Worm (Caenorhabditis elegans) whole organism, L1 larva: ENCODE results near the gene F09E5.16.

Experiments used
- C34B4.2 ChIP-seq: sonication (generic microtip); optimal IDR thresholded peaks from 2 replicates; lab custom pipeline; 2017; ENCODE audit warnings: mild to moderate bottlenecking, missing genetic modification characterization, missing compliant biosample characterization
- aha-1 ChIP-seq: fragments of 150-350 bp; optimal IDR thresholded peaks from 2 replicates; lab custom pipeline; 2014; ENCODE audit warnings: missing biosample characterization, missing genetic modification characterization
- aly-2 ChIP-seq: fragments of 150-350 bp; optimal IDR thresholded peaks from 2 replicates; lab custom pipeline; 2014; ENCODE audit warnings: missing biosample characterization, missing genetic modification characterization
- ceh-63 ChIP-seq: fragments of 200-800 bp; sonication (Bioruptor generic); optimal IDR thresholded peaks from 2 replicates; lab custom pipeline; 2018; ENCODE audit warnings: mild to moderate bottlenecking, missing genetic modification characterization, missing compliant biosample characterization
- ceh-8 ChIP-seq: fragments of 200-800 bp; sonication (Bioruptor generic); optimal IDR thresholded peaks from 2 replicates; lab custom pipeline; 2018; ENCODE audit warnings: mild to moderate bottlenecking, missing genetic modification characterization, moderate library complexity, missing compliant biosample characterization
- ceh-82 ChIP-seq, 3 experiments: fragments of 150-350 bp in 1 of 3; sonication (generic microtip) in 2 of 3; optimal IDR thresholded peaks; 2 replicates each; lab custom pipeline; 2014 to 2017; ENCODE audit warnings: missing biosample characterization in 3 of 3, missing genetic modification characterization in 3 of 3
- ceh-88 ChIP-seq: fragments of 200-800 bp; sonication (Bioruptor generic); IDR thresholded peaks from 2 replicates; pipeline ENCODE4 v1.3.6; 2022; ENCODE audit warnings: missing genetic modification characterization, missing compliant biosample characterization
- ces-1 ChIP-seq: fragments of 150-350 bp; optimal IDR thresholded peaks from 2 replicates; lab custom pipeline; 2014; ENCODE audit warnings: missing biosample characterization, missing genetic modification reagents, missing genetic modification characterization
- dsc-1 ChIP-seq: sonication (generic microtip); optimal IDR thresholded peaks from 2 replicates; lab custom pipeline; 2016; ENCODE audit warnings: mild to moderate bottlenecking, missing genetic modification characterization, missing compliant biosample characterization
- efl-1 ChIP-seq, 4 experiments: fragments of 150-350 bp; optimal IDR thresholded peaks in 3 of 4; peaks in 1 of 4; 1 replicate in 1 of 4; 2 replicates in 3 of 4; lab custom pipeline; 2014; ENCODE audit warnings: missing biosample characterization in 2 of 4, missing genetic modification characterization in 2 of 4, missing genetic modification reagents in 2 of 4
- efl-3 ChIP-seq: fragments of 200-800 bp; sonication (Bioruptor generic); optimal IDR thresholded peaks from 2 replicates; lab custom pipeline; 2018; ENCODE audit warnings: mild to moderate bottlenecking, missing genetic modification characterization, missing compliant biosample characterization
- egl-13 ChIP-seq: sonication (generic microtip); optimal IDR thresholded peaks from 2 replicates; lab custom pipeline; 2016; ENCODE audit warnings: missing genotype, missing genetic modification reagents, missing genetic modification characterization, missing compliant biosample characterization
- egl-27 ChIP-seq, 2 experiments: fragments of 150-350 bp in 1 of 2; sonication (generic microtip); optimal IDR thresholded peaks; 3 replicates each; lab custom pipeline; 2017 to 2018; ENCODE audit warnings: missing biosample characterization in 2 of 2, missing genetic modification characterization in 2 of 2, missing genetic modification reagents in 2 of 2
- elt-2 ChIP-seq: sonication (generic microtip); optimal IDR thresholded peaks from 2 replicates; lab custom pipeline; 2016; ENCODE audit warnings: missing genetic modification characterization, mild to moderate bottlenecking, inconsistent platforms, missing compliant biosample characterization, missing genetic modification reagents
- elt-3 ChIP-seq, 6 experiments: fragments of 150-350 bp in 1 of 6; sonication (generic microtip); optimal IDR thresholded peaks; 2 replicates each; lab custom pipeline; 2017 to 2018; ENCODE audit warnings: missing biosample characterization in 6 of 6, missing genetic modification characterization in 6 of 6, inconsistent platforms in 1 of 6
- ets-5 ChIP-seq: fragments of 200-800 bp; sonication (Bioruptor generic); IDR thresholded peaks from 2 replicates; pipeline ENCODE4 v1.3.6; 2022; ENCODE audit warnings: missing genetic modification characterization, missing compliant biosample characterization
- fkh-10 ChIP-seq: sonication (generic microtip); optimal IDR thresholded peaks from 2 replicates; lab custom pipeline; 2017; ENCODE audit warnings: missing biosample characterization, missing genetic modification reagents, missing genetic modification characterization
- fkh-4 ChIP-seq: sonication (generic microtip); optimal IDR thresholded peaks from 2 replicates; lab custom pipeline; 2016; ENCODE audit warnings: missing compliant biosample characterization, missing genetic modification characterization, borderline replicate concordance
- fos-1 ChIP-seq: fragments of 150-350 bp; optimal IDR thresholded peaks from 2 replicates; lab custom pipeline; 2014; ENCODE audit warnings: missing biosample characterization, missing genetic modification characterization
- irx-1 ChIP-seq: sonication (generic microtip); optimal IDR thresholded peaks from 2 replicates; lab custom pipeline; 2016; ENCODE audit warnings: missing genetic modification characterization, missing compliant biosample characterization
- lin-13 ChIP-seq: fragments of 150-350 bp; optimal IDR thresholded peaks from 2 replicates; lab custom pipeline; 2014; ENCODE audit warnings: missing biosample characterization, missing genetic modification reagents, missing genetic modification characterization
- lin-35 ChIP-seq, 2 experiments: fragments of 150-350 bp; optimal IDR thresholded peaks; 2 replicates each; lab custom pipeline; 2014; ENCODE audit warnings: missing biosample characterization in 2 of 2, missing genetic modification characterization in 2 of 2, missing genetic modification reagents in 2 of 2
- lir-3 ChIP-seq: sonication (generic microtip); optimal IDR thresholded peaks from 2 replicates; lab custom pipeline; 2016; ENCODE audit warnings: mild to moderate bottlenecking, missing genetic modification characterization, moderate library complexity, missing compliant biosample characterization; ENCODE audit not compliant: poor library complexity
- lsy-2 ChIP-seq, 2 experiments: fragments of 150-350 bp; optimal IDR thresholded peaks; 2 replicates each; lab custom pipeline; 2014; ENCODE audit warnings: missing biosample characterization in 2 of 2, missing genetic modification characterization in 2 of 2
- mep-1 ChIP-seq: fragments of 150-350 bp; optimal IDR thresholded peaks from 2 replicates; lab custom pipeline; 2014; ENCODE audit warnings: missing biosample characterization, missing genetic modification characterization
- nhr-12 ChIP-seq: sonication (generic microtip); optimal IDR thresholded peaks from 2 replicates; lab custom pipeline; 2017; ENCODE audit warnings: missing biosample characterization, missing genetic modification characterization
- nhr-19 ChIP-seq: fragments of 200-800 bp; sonication (Bioruptor generic); conservative IDR thresholded peaks from 2 replicates; pipeline ENCODE4 v1.3.6; 2022; ENCODE audit warnings: missing genetic modification characterization, missing compliant biosample characterization
- nhr-237 ChIP-seq: fragments of 150-350 bp; optimal IDR thresholded peaks from 2 replicates; lab custom pipeline; 2014; ENCODE audit warnings: missing biosample characterization, missing genetic modification characterization
- nhr-28 ChIP-seq: fragments of 150-350 bp; optimal IDR thresholded peaks from 2 replicates; lab custom pipeline; 2014; ENCODE audit warnings: missing biosample characterization, missing genetic modification characterization
- nhr-71 ChIP-seq: sonication (generic microtip); optimal IDR thresholded peaks from 2 replicates; lab custom pipeline; 2016; ENCODE audit warnings: mild to moderate bottlenecking, missing genetic modification characterization, moderate library complexity, missing compliant biosample characterization
- nhr-76 ChIP-seq: sonication (generic microtip); optimal IDR thresholded peaks from 2 replicates; lab custom pipeline; 2017; ENCODE audit warnings: missing biosample characterization, missing genetic modification characterization
- nhr-77 ChIP-seq: fragments of 150-350 bp; optimal IDR thresholded peaks from 2 replicates; lab custom pipeline; 2014; ENCODE audit warnings: missing biosample characterization, missing genetic modification characterization
- nhr-90 ChIP-seq: sonication (generic microtip); optimal IDR thresholded peaks from 2 replicates; lab custom pipeline; 2016; ENCODE audit warnings: mild to moderate bottlenecking, missing genetic modification characterization, missing compliant biosample characterization; ENCODE audit not compliant: poor library complexity
- skn-1 ChIP-seq: fragments of 150-350 bp; optimal IDR thresholded peaks from 2 replicates; lab custom pipeline; 2014; ENCODE audit warnings: missing biosample characterization, missing genetic modification characterization
- snpc-4 ChIP-seq: fragments of 150-350 bp; optimal IDR thresholded peaks from 2 replicates; lab custom pipeline; 2014; ENCODE audit warnings: missing biosample characterization, missing genetic modification characterization
- sup-37 ChIP-seq: fragments of 200-800 bp; sonication (Bioruptor generic); optimal IDR thresholded peaks from 2 replicates; lab custom pipeline; 2018; ENCODE audit warnings: mild to moderate bottlenecking, missing genetic modification characterization, missing compliant biosample characterization
- tbx-2 ChIP-seq: sonication (generic microtip); optimal IDR thresholded peaks from 2 replicates; lab custom pipeline; 2016; ENCODE audit warnings: missing genetic modification characterization, missing compliant biosample characterization
- tlp-1 ChIP-seq: fragments of 150-350 bp; optimal IDR thresholded peaks from 2 replicates; lab custom pipeline; 2014; ENCODE audit warnings: missing biosample characterization, missing genetic modification characterization
- unc-130 ChIP-seq: fragments of 150-350 bp; optimal IDR thresholded peaks from 2 replicates; lab custom pipeline; 2017; ENCODE audit warnings: missing biosample characterization, missing genetic modification characterization, inconsistent platforms
- unc-30 ChIP-seq: sonication (generic microtip); optimal IDR thresholded peaks from 2 replicates; lab custom pipeline; 2017; ENCODE audit warnings: missing biosample characterization, missing genetic modification characterization
- unc-62 ChIP-seq: fragments of 150-350 bp; optimal IDR thresholded peaks from 2 replicates; lab custom pipeline; 2014; ENCODE audit warnings: missing biosample characterization, missing genetic modification reagents, missing genetic modification characterization
- unc-86 ChIP-seq: sonication (generic microtip); optimal IDR thresholded peaks from 2 replicates; lab custom pipeline; 2016; ENCODE audit warnings: missing genetic modification characterization, missing compliant biosample characterization
- unc-98 ChIP-seq: fragments of 200-800 bp; sonication (Bioruptor generic); IDR thresholded peaks from 2 replicates; pipeline ENCODE4 v1.3.6; 2022; ENCODE audit warnings: missing genetic modification characterization, missing compliant biosample characterization
- vab-15 ChIP-seq: sonication (generic microtip); optimal IDR thresholded peaks from 2 replicates; lab custom pipeline; 2017; ENCODE audit warnings: missing genotype, mild to moderate bottlenecking, missing genetic modification characterization, missing compliant biosample characterization
- zag-1 ChIP-seq: fragments of 150-350 bp; optimal IDR thresholded peaks from 2 replicates; lab custom pipeline; 2014; ENCODE audit warnings: missing biosample characterization, missing genetic modification characterization
- ztf-4 ChIP-seq: fragments of 150-350 bp; optimal IDR thresholded peaks from 2 replicates; lab custom pipeline; 2014; ENCODE audit warnings: missing biosample characterization, missing genetic modification characterization

Gene F09E5.16

ce11 chrII:5399201-5399600 lies 33.7 kb upstream of the F09E5.16 start, which contains the start of gene mog-5 (continued):
- TF ChIP-seq tbx-2 (peak; percentile 28), egl-27 (tag; optimal IDR thresholded peaks at IDR 0.05; lab: Kevin White, UChicago) (no peak), ets-5 (GFP tag; lab: Robert Waterston, UW) (no peak), egl-13 (tag; lab: Kevin White, UChicago) (no peak), lin-35 (GFP tag; optimal IDR thresholded peaks at IDR 0.05; lab: Kevin White, UChicago) (peak in 1 of 2 experiments; percentile 33), nhr-77 (tag; lab: Kevin White, UChicago) (no peak), aha-1 (tag; lab: Kevin White, UChicago) (no peak), fkh-4 (tag; lab: Kevin White, UChicago) (no peak), ceh-88 (GFP tag; lab: Robert Waterston, UW) (no peak), unc-62 (GFP tag; lab: Kevin White, UChicago) (no peak), vab-15 (tag; lab: Kevin White, UChicago) (no peak), efl-1 (optimal IDR thresholded peaks at IDR 0.05; lab: Kevin White, UChicago) (peak; percentile 14 to 41), efl-1 (GFP tag; optimal IDR thresholded peaks at IDR 0.05 in 1 of 2; lab: Kevin White, UChicago) (peak; percentile 36 to 93), nhr-90 (peak; percentile 32), nhr-28 (tag; lab: Kevin White, UChicago) (no peak), lsy-2 (tag; optimal IDR thresholded peaks at IDR 0.05; lab: Kevin White, UChicago) (peak; percentile 46 to 47), snpc-4 (tag; lab: Kevin White, UChicago) (peak; percentile 7), unc-30 (tag; lab: Kevin White, UChicago) (no peak), unc-130 (tag; lab: Kevin White, UChicago) (no peak), dsc-1 (peak; percentile 35), skn-1 (tag; lab: Kevin White, UChicago) (peak; percentile 11), elt-2 (tag; lab: Kevin White, UChicago) (peak; percentile 7), ces-1 (no peak), ceh-63 (no peak), zag-1 (no peak), unc-98 (GFP tag; lab: Robert Waterston, UW) (no peak), nhr-76 (tag; lab: Kevin White, UChicago) (no peak), C34B4.2 (tag; lab: Kevin White, UChicago) (no peak), aly-2 (tag; lab: Kevin White, UChicago) (no peak), irx-1 (no peak), mep-1 (no peak), fos-1 (no peak), nhr-19 (GFP tag; lab: Robert Waterston, UW) (0 out of 2 replicates have a peak, but pooled peaks have one; percentile 10), efl-3 (GFP tag; lab: Kevin White, UChicago) (no peak), sup-37 (GFP tag; lab: Kevin White, UChicago) (no peak), ceh-82 (tag; optimal IDR thresholded peaks at IDR 0.05; lab: Kevin White, UChicago) (peak in 2 of 3 experiments; percentile 10 to 23), lin-13 (GFP tag; lab: Kevin White, UChicago) (no peak), ceh-8 (GFP tag; lab: Kevin White, UChicago) (no peak), ztf-4 (tag; lab: Kevin White, UChicago) (no peak), lir-3 (tag; lab: Kevin White, UChicago) (no peak), fkh-10 (GFP tag; lab: Kevin White, UChicago) (no peak), nhr-12 (tag; lab: Kevin White, UChicago) (no peak), nhr-71 (peak; percentile 35)
- TF ChIP-seq, all 84 proteins: peak for 23

- TF ChIP-seq nhr-237 (tag; lab: Kevin White, UChicago) (no peak), efl-1 (optimal IDR thresholded peaks at IDR 0.05; lab: Kevin White, UChicago) (no peak), efl-1 (GFP tag; optimal IDR thresholded peaks at IDR 0.05 in 1 of 2; lab: Kevin White, UChicago) (peak in 1 of 2 experiments; percentile 87), nhr-28 (tag; lab: Kevin White, UChicago) (no peak), lsy-2 (tag; optimal IDR thresholded peaks at IDR 0.05; lab: Kevin White, UChicago) (no peak), dsc-1 (no peak), tlp-1 (tag; lab: Kevin White, UChicago) (no peak), ceh-8 (GFP tag; lab: Kevin White, UChicago) (no peak), elt-3 (tag; optimal IDR thresholded peaks at IDR 0.05; lab: Kevin White, UChicago) (peak in 1 of 6 experiments; percentile 39), unc-86 (no peak)
Measured at ce11 chrII:5398779-5399178, 33.2 kb upstream of the F09E5.16 start, which contains the start of gene fbxl-3. Gene fbxl-3 (minus strand): TSS chrII:5398902.
